Fruit fly (Drosophila melanogaster) whole organism, embryonic: ENCODE measurements around the gene CG43307.

ENCODE experiments used
- Asciz ChIP-seq: fragments of 200-800 bp; sonication (Bioruptor generic); optimal IDR thresholded peaks from 2 replicates; lab custom pipeline; 2017; ENCODE audit warnings: missing biosample characterization, mild to moderate bottlenecking, missing genetic modification characterization, missing genetic modification reagents
- Bgb ChIP-seq: fragments of 200-800 bp; sonication (Bioruptor generic); IDR thresholded peaks from 2 replicates; pipeline ENCODE4 v1.3.6; 2022; ENCODE audit warnings: missing biosample characterization, missing genetic modification characterization; ENCODE audit not compliant: partially characterized antibody
- CG1024 ChIP-seq: fragments of 200-800 bp; sonication (Bioruptor generic); IDR thresholded peaks from 2 replicates; pipeline ENCODE4 v1.3.6; 2022; ENCODE audit warnings: missing biosample characterization, missing genetic modification characterization
- CG10321 ChIP-seq: fragments of 200-800 bp; sonication (Bioruptor generic); IDR thresholded peaks from 2 replicates; pipeline ENCODE4 v1.3.6; 2022; ENCODE audit warnings: missing biosample characterization, missing genetic modification characterization
- CG10654 ChIP-seq: fragments of 200-800 bp; sonication (Bioruptor generic); optimal IDR thresholded peaks from 2 replicates; lab custom pipeline; 2016; ENCODE audit warnings: missing biosample characterization, missing genetic modification characterization
- CG11247 ChIP-seq: fragments of 200-800 bp; sonication (Bioruptor generic); IDR thresholded peaks from 2 replicates; pipeline ENCODE4 v1.3.6; 2022; ENCODE audit warnings: missing biosample characterization, missing genetic modification characterization
- CG11560 ChIP-seq: fragments of 200-800 bp; sonication (Bioruptor generic); IDR thresholded peaks from 3 replicates; pipeline ENCODE4 v1.3.6; 2022; ENCODE audit warnings: missing biosample characterization, missing genetic modification characterization
- CG12155 ChIP-seq: fragments of 200-800 bp; sonication (Bioruptor generic); optimal IDR thresholded peaks from 3 replicates; lab custom pipeline; 2016; ENCODE audit warnings: missing biosample characterization, missing genetic modification characterization
- CG13624 ChIP-seq: fragments of 200-800 bp; sonication (Bioruptor generic); optimal IDR thresholded peaks from 2 replicates; lab custom pipeline; 2016; ENCODE audit warnings: missing biosample characterization, missing genetic modification characterization
- CG13775 ChIP-seq: fragments of 200-800 bp; sonication (Bioruptor generic); optimal IDR thresholded peaks from 3 replicates; lab custom pipeline; 2017; ENCODE audit warnings: missing biosample characterization, mild to moderate bottlenecking, missing genetic modification characterization
- CG15011 ChIP-seq: fragments of 200-800 bp; sonication (Bioruptor generic); optimal IDR thresholded peaks from 3 replicates; lab custom pipeline; 2018; ENCODE audit warnings: missing biosample characterization, mild to moderate bottlenecking, missing genetic modification characterization
- CG15269 ChIP-seq: fragments of 200-800 bp; sonication (Bioruptor generic); optimal IDR thresholded peaks from 2 replicates; lab custom pipeline; 2018; ENCODE audit warnings: missing biosample characterization, mild to moderate bottlenecking, missing genetic modification characterization, moderate library complexity
- CG17328 ChIP-seq: fragments of 200-800 bp; sonication (Bioruptor generic); IDR thresholded peaks from 2 replicates; pipeline ENCODE4 v1.3.6; 2022; ENCODE audit warnings: missing biosample characterization, missing genetic modification characterization
- CG2199 ChIP-seq: fragments of 200-800 bp; sonication (Bioruptor generic); IDR thresholded peaks from 3 replicates; pipeline ENCODE4 v1.3.6; 2022; ENCODE audit warnings: missing biosample characterization, missing genetic modification characterization
- CG3407 ChIP-seq: fragments of 200-800 bp; sonication (Bioruptor generic); optimal IDR thresholded peaks from 2 replicates; lab custom pipeline; 2018; ENCODE audit warnings: missing biosample characterization, mild to moderate bottlenecking, missing genetic modification characterization
- CG4820 ChIP-seq: fragments of 200-800 bp; sonication (Bioruptor generic); optimal IDR thresholded peaks from 3 replicates; lab custom pipeline; 2016; ENCODE audit warnings: missing biosample characterization, missing genetic modification characterization
- CG7372 ChIP-seq: fragments of 200-800 bp; sonication (Bioruptor generic); IDR thresholded peaks from 2 replicates; pipeline ENCODE4 v1.3.6; 2022; ENCODE audit warnings: missing biosample characterization, missing genetic modification characterization
- CG9932 ChIP-seq: fragments of 200-800 bp; sonication (Bioruptor generic); IDR thresholded peaks from 2 replicates; pipeline ENCODE4 v1.3.6; 2022; ENCODE audit warnings: missing biosample characterization, missing genetic modification characterization
- CTCF ChIP-seq: fragments of 200-800 bp; sonication (Bioruptor generic); optimal IDR thresholded peaks from 2 replicates; lab custom pipeline; 2017; ENCODE audit warnings: missing biosample characterization, mild to moderate bottlenecking, missing genetic modification characterization, moderate library complexity
- CoRest ChIP-seq: fragments of 200-800 bp; sonication (Bioruptor generic); optimal IDR thresholded peaks from 3 replicates; lab custom pipeline; 2018; ENCODE audit warnings: missing biosample characterization, mild to moderate bottlenecking, missing genetic modification characterization, moderate library complexity
- Dp ChIP-seq: fragments of 200-800 bp; sonication (Bioruptor generic); optimal IDR thresholded peaks from 2 replicates; lab custom pipeline; 2018; ENCODE audit warnings: missing biosample characterization, mild to moderate bottlenecking, missing genetic modification characterization, moderate library complexity
- Gug ChIP-seq: fragments of 200-800 bp; sonication (Bioruptor generic); IDR thresholded peaks from 4 replicates; pipeline ENCODE4 v1.3.6; 2022; ENCODE audit warnings: missing biosample characterization, missing genetic modification characterization
- HLH4C ChIP-seq: fragments of 200-800 bp; sonication (Bioruptor generic); IDR thresholded peaks from 3 replicates; pipeline ENCODE4 v1.3.6; 2022; ENCODE audit warnings: missing biosample characterization, missing genetic modification characterization; ENCODE audit not compliant: partially characterized antibody
- Hand ChIP-seq: fragments of 200-800 bp; sonication (Bioruptor generic); optimal IDR thresholded peaks from 2 replicates; lab custom pipeline; 2017; ENCODE audit warnings: mild to moderate bottlenecking, missing biosample characterization, missing genetic modification reagents, missing genetic modification characterization
- HmgD ChIP-seq: fragments of 200-800 bp; sonication (Bioruptor generic); optimal IDR thresholded peaks from 3 replicates; lab custom pipeline; 2016; ENCODE audit warnings: missing biosample characterization, missing genetic modification characterization
- Med ChIP-seq: fragments of 200-800 bp; sonication (Bioruptor generic); peaks from one replicate; lab custom pipeline; 2016; ENCODE audit warnings: missing biosample characterization, missing genetic modification characterization, mild to moderate bottlenecking, inconsistent platforms, moderate library complexity
- Rfx ChIP-seq: fragments of 200-800 bp; sonication (Bioruptor generic); IDR thresholded peaks from 2 replicates; pipeline ENCODE4 v1.3.6; 2022; ENCODE audit warnings: missing biosample characterization, missing genetic modification characterization
- bbx ChIP-seq: fragments of 200-800 bp; sonication (Bioruptor generic); IDR thresholded peaks from 2 replicates; pipeline ENCODE4 v1.3.6; 2022; ENCODE audit warnings: missing biosample characterization, missing genetic modification characterization; ENCODE audit not compliant: partially characterized antibody
- btn ChIP-seq: fragments of 200-800 bp; sonication (Bioruptor generic); optimal IDR thresholded peaks from 2 replicates; lab custom pipeline; 2016; ENCODE audit warnings: missing biosample characterization, missing genetic modification characterization
- chif ChIP-seq, 2 experiments: fragments of 200-800 bp; sonication (Bioruptor generic); optimal IDR thresholded peaks; 3 replicates each; lab custom pipeline; 2016; ENCODE audit warnings: missing biosample characterization in 2 of 2, missing genetic modification characterization in 2 of 2
- exex ChIP-seq: fragments of 200-800 bp; sonication (Bioruptor generic); optimal IDR thresholded peaks from 4 replicates; lab custom pipeline; 2018; ENCODE audit warnings: missing biosample characterization, mild to moderate bottlenecking, missing genetic modification characterization, moderate library complexity
- fd64A ChIP-seq: fragments of 200-800 bp; sonication (Bioruptor generic); optimal IDR thresholded peaks from 3 replicates; lab custom pipeline; 2018; ENCODE audit warnings: missing biosample characterization, mild to moderate bottlenecking, missing genetic modification characterization
- fru ChIP-seq: fragments of >200 bp; optimal IDR thresholded peaks from 2 replicates; lab custom pipeline; 2017
- gcm ChIP-seq: fragments of 200-800 bp; sonication (Bioruptor generic); optimal IDR thresholded peaks from 2 replicates; lab custom pipeline; 2019; ENCODE audit warnings: missing biosample characterization, mild to moderate bottlenecking, missing genetic modification characterization, moderate library complexity
- jing ChIP-seq: fragments of 200-800 bp; sonication (Bioruptor generic); optimal IDR thresholded peaks from 2 replicates; lab custom pipeline; 2018; ENCODE audit warnings: missing biosample characterization, mild to moderate bottlenecking, missing genetic modification characterization
- sisA ChIP-seq: fragments of 200-800 bp; sonication (Bioruptor generic); IDR thresholded peaks from 2 replicates; pipeline ENCODE4 v1.3.6; 2022; ENCODE audit warnings: missing biosample characterization, missing genetic modification characterization
- tap ChIP-seq: fragments of 200-800 bp; optimal IDR thresholded peaks from 3 replicates; lab custom pipeline; 2019; ENCODE audit warnings: missing biosample characterization, mild to moderate bottlenecking, missing genetic modification characterization, moderate library complexity
- tna ChIP-seq: fragments of 200-800 bp; sonication (Bioruptor generic); IDR thresholded peaks from 2 replicates; pipeline ENCODE4 v1.3.6; 2022; ENCODE audit warnings: missing biosample characterization, missing genetic modification characterization; ENCODE audit not compliant: partially characterized antibody
- vnd ChIP-seq: fragments of 200-800 bp; sonication (Bioruptor generic); IDR thresholded peaks from 3 replicates; pipeline ENCODE4 v1.3.6; 2022; ENCODE audit warnings: missing biosample characterization, missing genetic modification characterization; ENCODE audit not compliant: partially characterized antibody
- vvl ChIP-seq: fragments of 200-800 bp; sonication (Bioruptor generic); IDR thresholded peaks from 2 replicates; pipeline ENCODE4 v1.3.6; 2022; ENCODE audit warnings: missing biosample characterization, missing genetic modification characterization

The CG43307 gene

DNA sequence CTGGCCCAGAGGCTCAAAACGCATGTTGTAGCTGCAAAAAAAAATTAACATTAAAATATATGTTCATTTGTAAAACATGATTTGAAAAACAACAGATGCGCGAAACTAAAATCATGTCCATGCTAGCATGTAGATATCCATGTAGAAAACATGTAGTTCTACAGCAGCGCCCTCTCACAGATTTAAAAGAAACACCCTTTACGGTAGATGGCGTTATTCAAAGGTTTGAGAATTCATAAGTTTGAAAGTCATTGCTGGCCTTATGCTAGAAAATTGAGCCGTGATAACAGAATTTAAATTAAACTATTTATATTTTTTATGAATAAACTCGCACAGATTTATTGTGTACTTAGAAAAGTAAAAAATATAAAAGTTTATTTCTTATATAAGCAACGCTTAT is 40.2 kb upstream of the CG43307 start (continued):
- TF ChIP-seq bbx = peak; percentile 50
- TF ChIP-seq sisA (GFP tag; lab: Robert Waterston, UW) = peak; percentile 69
- TF ChIP-seq jing (GFP tag; lab: Kevin White, UChicago) = no peak
- TF ChIP-seq CG15269 (tag; lab: Kevin White, UChicago) = peak; percentile 1
- TF ChIP-seq Bgb (GFP tag; lab: Robert Waterston, UW) = peak; percentile 89
- TF ChIP-seq CG11560 (tag; lab: Robert Waterston, UW) = no peak
- peak; percentile 21 for TF ChIP-seq CG4820 (GFP tag; lab: Kevin White, UChicago)
- peak; percentile 43; the same call in 1 of the 2 replicates for TF ChIP-seq CG11247 (GFP tag; lab: Robert Waterston, UW)
- no peak for TF ChIP-seq fd64A
- no peak for TF ChIP-seq CG12155 (GFP tag; lab: Kevin White, UChicago)
- peak; percentile 65 for TF ChIP-seq HmgD (GFP tag; lab: Kevin White, UChicago)
- peak; percentile 5 for TF ChIP-seq CG10654 (GFP tag; lab: Kevin White, UChicago)
- TF ChIP-seq CoRest (tag; lab: Kevin White, UChicago) = no peak
- TF ChIP-seq Dp = peak; percentile 47
- TF ChIP-seq Gug (GFP tag; lab: Robert Waterston, UW) = peak; percentile 58; the same call in 3 of the 4 replicates
- TF ChIP-seq CG13624 (GFP tag; lab: Kevin White, UChicago) = peak; percentile 12
- TF ChIP-seq Rfx (GFP tag; lab: Robert Waterston, UW) = peak; percentile 85
- peak; percentile 32 for TF ChIP-seq vvl
- TF ChIP-seq CG9932 (GFP tag; lab: Robert Waterston, UW) = peak; percentile 79
- TF ChIP-seq vnd = peak; percentile 50; the same call in 2 of the 3 replicates
- peak; percentile 99 for TF ChIP-seq CTCF (GFP tag; lab: Kevin White, UChicago)
- peak; percentile 62 for TF ChIP-seq HLH4C
- TF ChIP-seq tna (GFP tag; lab: Robert Waterston, UW) = peak; percentile 39; the same call in 1 of the 2 replicates
- 0 out of 2 replicates have a peak, but pooled peaks have one; percentile 4 for TF ChIP-seq CG1024 (GFP tag; lab: Robert Waterston, UW)
- TF ChIP-seq Med (GFP tag; lab: Kevin White, UChicago) = peak; percentile 86
- TF ChIP-seq Asciz (GFP tag; lab: Kevin White, UChicago) = no peak

DNA sequence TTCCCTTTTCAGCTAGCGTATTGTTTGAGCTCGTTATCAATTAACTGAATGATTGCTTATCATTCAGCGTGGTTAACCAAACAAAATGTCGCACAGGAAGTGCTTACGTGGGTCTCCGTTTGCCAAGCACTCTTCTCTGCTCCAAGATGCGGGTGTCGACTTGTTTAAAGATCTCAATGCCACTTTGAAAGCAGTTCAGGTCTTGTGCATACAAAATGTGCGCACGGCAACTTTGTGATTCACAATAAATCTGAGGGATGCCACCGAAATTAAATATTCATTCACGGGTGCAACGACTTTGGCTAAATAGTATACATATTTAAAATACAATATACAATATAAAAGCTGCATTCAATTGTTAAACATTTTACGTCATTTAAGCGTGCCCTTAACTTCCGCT is 39.1 kb upstream of the CG43307 start:
- no peak for TF ChIP-seq HLH4C
- TF ChIP-seq vnd = no peak
- no peak for TF ChIP-seq CG13775
- peak; percentile 46 for TF ChIP-seq gcm (GFP tag; lab: Kevin White, UChicago)
- no peak for TF ChIP-seq btn (GFP tag; lab: Kevin White, UChicago)
- no peak for TF ChIP-seq chif (GFP tag; optimal IDR thresholded peaks at IDR 0.05; lab: Kevin White, UChicago)
- TF ChIP-seq tap (tag; lab: Kevin White, UChicago) = no peak
- no peak for TF ChIP-seq CG10321
- TF ChIP-seq exex (tag; lab: Kevin White, UChicago) = peak; percentile 11
- TF ChIP-seq CG9932 (GFP tag; lab: Robert Waterston, UW) = no peak
- TF ChIP-seq CG3407 (GFP tag; lab: Kevin White, UChicago) = no peak
- no peak for TF ChIP-seq CG7372 (GFP tag; lab: Robert Waterston, UW)
- TF ChIP-seq Hand (GFP tag; lab: Kevin White, UChicago) = no peak
- TF ChIP-seq CG2199 (GFP tag; lab: Robert Waterston, UW) = 0 out of 3 replicates have a peak, but pooled peaks have one; percentile 52
- TF ChIP-seq CG17328 (GFP tag; lab: Robert Waterston, UW) = no peak
- no peak for TF ChIP-seq fru (lab: Kevin White, UChicago)
- TF ChIP-seq CG15011 (GFP tag; lab: Kevin White, UChicago) = no peak
